Worm (Caenorhabditis elegans) whole organism, late embryonic: ENCODE results near the gene H05C05.2.

ENCODE experiments used
- ama-1 ChIP-seq: fragments of 150-350 bp; optimal IDR thresholded peaks from 2 replicates; lab custom pipeline; 2014
- dve-1 ChIP-seq: sonication (generic microtip); optimal IDR thresholded peaks from 2 replicates; lab custom pipeline; 2017; ENCODE audit warnings: antibody characterized with exemption, mild to moderate bottlenecking, missing genetic modification characterization, missing compliant biosample characterization
- elt-4 ChIP-seq: sonication (generic microtip); optimal IDR thresholded peaks from 2 replicates; lab custom pipeline; 2016; ENCODE audit warnings: missing genetic modification characterization, missing compliant biosample characterization
- ets-4 ChIP-seq: sonication (generic microtip); optimal IDR thresholded peaks from 2 replicates; lab custom pipeline; 2016; ENCODE audit warnings: missing genetic modification characterization, missing compliant biosample characterization
- hlh-13 ChIP-seq: fragments of 200-800 bp; sonication (Bioruptor generic); optimal IDR thresholded peaks from 2 replicates; lab custom pipeline; 2018; ENCODE audit warnings: mild to moderate bottlenecking, missing genetic modification characterization, missing compliant biosample characterization
- pqm-1 ChIP-seq: sonication (generic microtip); optimal IDR thresholded peaks from 2 replicates; lab custom pipeline; 2016; ENCODE audit warnings: missing genetic modification characterization, missing compliant biosample characterization
- rnt-1 ChIP-seq: sonication (generic microtip); optimal IDR thresholded peaks from 2 replicates; lab custom pipeline; 2016; ENCODE audit warnings: missing genetic modification characterization, missing compliant biosample characterization

- TF ChIP-seq elt-4 (tag; lab: Kevin White, UChicago), result no peak
- no peak for TF ChIP-seq dve-1 (tag; lab: Kevin White, UChicago)
- TF ChIP-seq hlh-13 (GFP tag; lab: Kevin White, UChicago), result no peak
- no peak for TF ChIP-seq ets-4 (tag; lab: Kevin White, UChicago)
- no peak for TF ChIP-seq ama-1
- no peak for TF ChIP-seq rnt-1 (tag; lab: Kevin White, UChicago)
- no peak for TF ChIP-seq pqm-1 (tag; lab: Kevin White, UChicago)
Observed at ce11 chrIII:2947251-2947650, 18.2 kb downstream of the H05C05.2 start.
